Fruit fly (Drosophila melanogaster): ENCODE data around the gene Ccp84Af.

The Ccp84Af gene

dm6 chr3R:6723537-6724171, 33.6 kb upstream of the Ccp84Af start (continued):
- TF ChIP-seq CG17912 (GFP tag; optimal IDR thresholded peaks at IDR 0.05) (no peak), cwo (GFP tag; optimal IDR thresholded peaks at IDR 0.05) (no peak), Nf-YA (GFP tag; IDR thresholded peaks at IDR 0.05) (no peak), H2.0 (GFP tag; IDR thresholded peaks at IDR 0.05) (0 out of 2 replicates have a peak, but pooled peaks have one; percentile 19), zf30C (GFP tag; optimal IDR thresholded peaks at IDR 0.05) (peak; percentile 83), CG9932 (GFP tag; IDR thresholded peaks at IDR 0.05) (no peak), CG6254 (GFP tag; optimal IDR thresholded peaks at IDR 0.05) (peak; percentile 27), ttk (GFP tag; IDR thresholded peaks at IDR 0.05) (no peak), stwl (tag; optimal IDR thresholded peaks at IDR 0.05) (no peak), unc-4 (GFP tag; IDR thresholded peaks at IDR 0.05; ENCODE audit: partially characterized antibody) (no peak), CG14860 (GFP tag; IDR thresholded peaks at IDR 0.05; ENCODE audit: partially characterized antibody) (no peak)

- TF ChIP-seq slbo (GFP tag; IDR thresholded peaks at IDR 0.05) (peak; percentile 50), org-1 (GFP tag; optimal IDR thresholded peaks at IDR 0.05) (no peak), p53 (GFP tag; optimal IDR thresholded peaks at IDR 0.05) (no peak), tgo (GFP tag; IDR thresholded peaks at IDR 0.05) (no peak), CG13775 (GFP tag; optimal IDR thresholded peaks at IDR 0.05) (no peak), Ssrp (tag; optimal IDR thresholded peaks at IDR 0.05) (no peak), gsb (GFP tag; IDR thresholded peaks at IDR 0.05) (no peak), jumu (GFP tag; optimal IDR thresholded peaks at IDR 0.05) (no peak), PHDP (tag; optimal IDR thresholded peaks at IDR 0.05) (no peak), aop (GFP tag; IDR thresholded peaks at IDR 0.05) (no peak), pzg (GFP tag; optimal IDR thresholded peaks at IDR 0.05) (peak; percentile 40), shn (GFP tag; optimal IDR thresholded peaks at IDR 0.05) (no peak), pum (GFP tag; optimal IDR thresholded peaks at IDR 0.05) (no peak), Oli (tag; optimal IDR thresholded peaks at IDR 0.05) (no peak), Eip74EF (GFP tag; optimal IDR thresholded peaks at IDR 0.05) (no peak), Fer3 (tag; optimal IDR thresholded peaks at IDR 0.05) (no peak), Dek (tag; optimal IDR thresholded peaks at IDR 0.05) (peak; percentile 9), slp2 (GFP tag; optimal IDR thresholded peaks at IDR 0.05) (no peak), CG4707 (GFP tag; optimal IDR thresholded peaks at IDR 0.05) (no peak), CG8089 (GFP tag; optimal IDR thresholded peaks at IDR 0.05) (no peak), CG17385 (GFP tag; optimal IDR thresholded peaks at IDR 0.05) (no peak), CG12155 (GFP tag; optimal IDR thresholded peaks at IDR 0.05) (no peak), CG3847 (GFP tag; IDR thresholded peaks at IDR 0.05) (0 out of 2 replicates have a peak, but pooled peaks have one; percentile 15), CG17328 (GFP tag; IDR thresholded peaks at IDR 0.05) (no peak), lilli (GFP tag; optimal IDR thresholded peaks at IDR 0.05) (no peak), CG1233 (GFP tag; optimal IDR thresholded peaks at IDR 0.05) (no peak), ac (GFP tag; optimal IDR thresholded peaks at IDR 0.05) (no peak), Opbp (GFP tag; IDR thresholded peaks at IDR 0.05; ENCODE audit: partially characterized antibody) (peak; percentile 76; the same call in 2 of the 3 replicates), CG12744 (GFP tag; optimal IDR thresholded peaks at IDR 0.05) (no peak), gem (tag; optimal IDR thresholded peaks at IDR 0.05) (no peak), CG5245 (GFP tag; optimal IDR thresholded peaks at IDR 0.05) (no peak), row (GFP tag; IDR thresholded peaks at IDR 0.05) (no peak), B-H1 (GFP tag; IDR thresholded peaks at IDR 0.05) (no peak), MTF-1 (GFP tag; optimal IDR thresholded peaks at IDR 0.05; ENCODE audit: borderline replicate concordance) (no peak), CG31365 (tag; optimal IDR thresholded peaks at IDR 0.05) (no peak), rib (GFP tag; IDR thresholded peaks at IDR 0.05) (no peak), Hr78 (GFP tag; optimal IDR thresholded peaks at IDR 0.05) (no peak), Nf-YB (GFP tag; optimal IDR thresholded peaks at IDR 0.05) (no peak)
Measured at dm6 chr3R:6708858-6709257, 18.8 kb upstream of the Ccp84Af start.
